Worm (Caenorhabditis elegans) whole organism, midembryonic: ENCODE data around the gene cdk-11.1.

ENCODE experiments used
- T22C8.4 ChIP-seq: fragments of 200-800 bp; sonication (Bioruptor generic); IDR thresholded peaks from 2 replicates; pipeline ENCODE4 v1.3.6; 2022; ENCODE audit warnings: missing genetic modification characterization, missing compliant biosample characterization
- ref-1 ChIP-seq: fragments of 200-800 bp; sonication (Bioruptor generic); conservative IDR thresholded peaks from 2 replicates; pipeline ENCODE4 v1.3.6; 2022; ENCODE audit warnings: missing genetic modification reagents, missing genetic modification characterization, missing compliant biosample characterization
- tab-1 ChIP-seq: fragments of 200-800 bp; sonication (Bioruptor generic); IDR thresholded peaks from 2 replicates; pipeline ENCODE4 v1.3.6; 2022; ENCODE audit warnings: missing genetic modification characterization, missing compliant biosample characterization
- ztf-23 ChIP-seq: fragments of 200-800 bp; sonication (Bioruptor generic); IDR thresholded peaks from 2 replicates; pipeline ENCODE4 v1.3.6; 2022; ENCODE audit warnings: missing genetic modification reagents, missing genetic modification characterization, missing compliant biosample characterization
- ztf-29 ChIP-seq: fragments of 200-800 bp; sonication (Bioruptor generic); IDR thresholded peaks from 2 replicates; pipeline ENCODE4 v1.3.6; 2022; ENCODE audit warnings: missing genetic modification reagents, missing genetic modification characterization, missing compliant biosample characterization

- TF ChIP-seq T22C8.4 (no peak), ztf-23 (GFP tag; lab: Robert Waterston, UW) (no peak), tab-1 (no peak), ztf-29 (GFP tag; lab: Robert Waterston, UW) (no peak), ref-1 (no peak)
Measured at ce11 chrII:7663028-7663427, 36.0 kb upstream of the cdk-11.1 start.
